Fruit fly (Drosophila melanogaster): ENCODE data around the gene Ets65A.

DNA sequence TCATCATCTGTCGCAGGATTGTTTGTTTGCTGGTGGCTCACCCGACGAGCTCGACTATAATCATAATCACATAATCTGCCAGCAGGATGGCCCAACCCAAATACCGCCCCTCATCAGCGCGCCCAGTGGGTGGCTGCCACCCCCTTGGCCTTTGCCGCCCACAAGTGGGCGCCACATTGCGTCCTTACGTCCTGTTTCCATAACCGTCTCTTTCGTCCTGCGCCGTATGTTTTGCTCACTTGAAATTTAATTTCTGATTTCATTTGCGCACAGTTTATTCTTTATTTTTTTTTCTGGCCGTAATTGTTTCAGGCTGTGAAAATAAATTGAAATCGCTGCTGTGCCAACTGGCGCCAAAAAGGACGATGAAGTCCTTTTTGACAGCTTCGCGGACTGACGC lies 8.0 kb downstream of the Ets65A start:
- TF ChIP-seq Myc (optimal IDR thresholded peaks at IDR 0.05) (no peak), psq (optimal IDR thresholded peaks at IDR 0.05) (no peak), h (optimal IDR thresholded peaks at IDR 0.05) (no peak), ttk (optimal IDR thresholded peaks at IDR 0.05) (no peak), Sin3A (optimal IDR thresholded peaks at IDR 0.05) (no peak), insv (optimal IDR thresholded peaks at IDR 0.05) (no peak)
